Worm (Caenorhabditis elegans) whole organism, L4 larva: ENCODE data around the gene B0244.17.

Experiments
- D1046.2 ChIP-seq: fragments of 200-800 bp; sonication (Bioruptor generic); IDR thresholded peaks from 2 replicates; pipeline ENCODE4 v1.3.6; 2022; ENCODE audit warnings: missing genetic modification characterization, missing compliant biosample characterization
- F10B5.3 ChIP-seq: sonication (generic microtip); optimal IDR thresholded peaks from 2 replicates; lab custom pipeline; 2016; ENCODE audit warnings: mild to moderate bottlenecking, missing genetic modification characterization, missing compliant biosample characterization
- F37D6.2 ChIP-seq: sonication (generic microtip); optimal IDR thresholded peaks from 2 replicates; lab custom pipeline; 2016; ENCODE audit warnings: mild to moderate bottlenecking, missing genetic modification characterization, missing compliant biosample characterization
- F44E2.7 ChIP-seq: fragments of 200-800 bp; sonication (Bioruptor generic); IDR thresholded peaks from 2 replicates; pipeline ENCODE4 v2.1.2; 2022; ENCODE audit warnings: missing genetic modification characterization, missing compliant biosample characterization
- T20F7.1 ChIP-seq: fragments of 200-800 bp; sonication (Bioruptor generic); optimal IDR thresholded peaks from 2 replicates; lab custom pipeline; 2018; ENCODE audit warnings: mild to moderate bottlenecking, missing genetic modification characterization, missing compliant biosample characterization
- Y105C5A.15 ChIP-seq: fragments of 200-800 bp; sonication (Bioruptor generic); IDR thresholded peaks from 2 replicates; pipeline ENCODE4 v1.3.6; 2022; ENCODE audit warnings: missing genetic modification characterization, missing compliant biosample characterization
- Y48G9A.11 ChIP-seq: fragments of 200-800 bp; sonication (Bioruptor generic); IDR thresholded peaks from 2 replicates; pipeline ENCODE4 v1.3.6; 2022; ENCODE audit warnings: missing genetic modification reagents, missing genetic modification characterization, missing compliant biosample characterization
- Y75B8A.6 ChIP-seq: fragments of 200-800 bp; sonication (Bioruptor generic); IDR thresholded peaks from 2 replicates; pipeline ENCODE4 v1.3.6; 2022; ENCODE audit warnings: missing genetic modification reagents, missing genetic modification characterization, missing compliant biosample characterization
- aha-1 ChIP-seq: fragments of 150-350 bp; peaks from one replicate; lab custom pipeline; 2014; ENCODE audit warnings: missing biosample characterization, missing genetic modification characterization
- aly-2 ChIP-seq: sonication (generic microtip); optimal IDR thresholded peaks from 2 replicates; lab custom pipeline; 2018; ENCODE audit warnings: missing biosample characterization, missing genetic modification characterization
- ceh-62 ChIP-seq: sonication (generic microtip); optimal IDR thresholded peaks from 2 replicates; lab custom pipeline; 2017; ENCODE audit warnings: missing biosample characterization, missing genetic modification characterization
- ceh-82 ChIP-seq: sonication (generic microtip); optimal IDR thresholded peaks from 2 replicates; lab custom pipeline; 2017; ENCODE audit warnings: missing biosample characterization, missing genetic modification characterization
- ctbp-1 ChIP-seq: fragments of 200-800 bp; sonication (Bioruptor generic); IDR thresholded peaks from 2 replicates; pipeline ENCODE4 v1.3.6; 2022; ENCODE audit warnings: missing genetic modification reagents, missing genetic modification characterization, missing compliant biosample characterization
- daf-8 ChIP-seq: fragments of 200-800 bp; sonication (Bioruptor generic); IDR thresholded peaks from 2 replicates; pipeline ENCODE4 v1.3.6; 2022; ENCODE audit warnings: missing genetic modification characterization, missing compliant biosample characterization
- dpl-1 ChIP-seq: fragments of 150-350 bp; optimal IDR thresholded peaks from 2 replicates; lab custom pipeline; 2014; ENCODE audit warnings: missing biosample characterization, missing genetic modification reagents, missing genetic modification characterization
- duxl-1 ChIP-seq: sonication (generic microtip); optimal IDR thresholded peaks from 2 replicates; lab custom pipeline; 2016; ENCODE audit warnings: mild to moderate bottlenecking, missing genetic modification characterization, moderate library complexity, missing compliant biosample characterization; ENCODE audit not compliant: poor library complexity
- hif-1 ChIP-seq, 2 experiments: sonication (generic microtip); optimal IDR thresholded peaks; 2 replicates each; lab custom pipeline; 2016 to 2017; ENCODE audit warnings: missing compliant biosample characterization in 2 of 2, missing genetic modification characterization in 2 of 2, missing genetic modification reagents in 2 of 2, missing genotype in 2 of 2, mild to moderate bottlenecking in 1 of 2
- hlh-30 ChIP-seq: sonication (generic microtip); optimal IDR thresholded peaks from 2 replicates; lab custom pipeline; 2017; ENCODE audit warnings: antibody characterized with exemption, mild to moderate bottlenecking, missing genetic modification characterization, missing compliant biosample characterization; ENCODE audit not compliant: insufficient read depth
- hmg-1.1 ChIP-seq: fragments of 200-800 bp; sonication (Bioruptor generic); IDR thresholded peaks from 2 replicates; pipeline ENCODE4 v1.3.6; 2022; ENCODE audit warnings: missing genetic modification reagents, missing genetic modification characterization, missing compliant biosample characterization
- jun-1 ChIP-seq: fragments of 150-350 bp; optimal IDR thresholded peaks from 2 replicates; lab custom pipeline; 2014; ENCODE audit warnings: missing biosample characterization, missing genetic modification reagents, missing genetic modification characterization
- lim-7 ChIP-seq: fragments of 200-800 bp; sonication (Bioruptor generic); IDR thresholded peaks from 2 replicates; pipeline ENCODE4 v1.3.6; 2022; ENCODE audit warnings: missing genetic modification characterization, missing compliant biosample characterization
- lin-15B ChIP-seq: fragments of 150-350 bp; sonication (generic microtip); optimal IDR thresholded peaks from 3 replicates; lab custom pipeline; 2014; ENCODE audit warnings: missing biosample characterization, missing genetic modification characterization
- lsy-2 ChIP-seq, 2 experiments: fragments of 150-350 bp in 1 of 2; sonication (generic microtip) in 1 of 2; optimal IDR thresholded peaks; 2 replicates each; lab custom pipeline; 2014 to 2017; ENCODE audit warnings: missing biosample characterization in 2 of 2, missing genetic modification characterization in 2 of 2
- mdl-1 ChIP-seq, 2 experiments: fragments of 150-350 bp in 1 of 2; sonication (generic microtip) in 1 of 2; optimal IDR thresholded peaks; 2 replicates each; lab custom pipeline; 2014 to 2017; ENCODE audit warnings: missing biosample characterization in 2 of 2, missing genetic modification characterization in 2 of 2
- mep-1 ChIP-seq: fragments of 150-350 bp; sonication (generic microtip); optimal IDR thresholded peaks from 3 replicates; lab custom pipeline; 2014; ENCODE audit warnings: missing biosample characterization, missing genetic modification characterization
- mes-2 ChIP-seq: sonication (generic microtip); optimal IDR thresholded peaks from 2 replicates; lab custom pipeline; 2016; ENCODE audit warnings: missing genotype, mild to moderate bottlenecking, missing genetic modification characterization, missing compliant biosample characterization; ENCODE audit not compliant: poor library complexity, severe bottlenecking
- mxl-2 ChIP-seq: fragments of 200-800 bp; sonication (Bioruptor generic); conservative IDR thresholded peaks from 2 replicates; pipeline ENCODE4 v1.3.6; 2022; ENCODE audit warnings: missing genetic modification reagents, missing genetic modification characterization, missing compliant biosample characterization
- nhr-10 ChIP-seq: fragments of 150-350 bp; optimal IDR thresholded peaks from 2 replicates; lab custom pipeline; 2014; ENCODE audit warnings: missing biosample characterization, missing genetic modification characterization
- nhr-48 ChIP-seq: sonication (generic microtip); optimal IDR thresholded peaks from 2 replicates; lab custom pipeline; 2016; ENCODE audit warnings: mild to moderate bottlenecking, missing genetic modification characterization, missing compliant biosample characterization
- pha-4 ChIP-seq, 2 experiments: fragments of 150-350 bp in 1 of 2; fragments of 200-800 bp in 1 of 2; sonication (Bioruptor generic) in 1 of 2; IDR thresholded peaks in 1 of 2; optimal IDR thresholded peaks in 1 of 2; 2 replicates each; pipeline versions ENCODE4 v1.3.6 to Lab custom; 2014 to 2022; ENCODE audit warnings: missing genetic modification characterization in 2 of 2, missing genetic modification reagents in 2 of 2, missing biosample characterization in 1 of 2, missing compliant biosample characterization in 1 of 2
- php-3 ChIP-seq: fragments of 200-800 bp; sonication (Bioruptor generic); IDR thresholded peaks from 2 replicates; pipeline ENCODE4 v1.3.6; 2022; ENCODE audit warnings: missing genetic modification reagents, missing genetic modification characterization, missing compliant biosample characterization
- set-16 ChIP-seq: fragments of 200-800 bp; sonication (Bioruptor generic); IDR thresholded peaks from 2 replicates; pipeline ENCODE4 v1.3.6; 2022; ENCODE audit warnings: missing genetic modification reagents, missing genetic modification characterization, missing compliant biosample characterization
- skn-1 ChIP-seq: fragments of 150-350 bp; optimal IDR thresholded peaks from 2 replicates; lab custom pipeline; 2014; ENCODE audit warnings: missing biosample characterization, missing genetic modification characterization
- snpc-4 ChIP-seq: fragments of 150-350 bp; optimal IDR thresholded peaks from 2 replicates; lab custom pipeline; 2014; ENCODE audit warnings: missing biosample characterization, missing genetic modification characterization
- tra-1 ChIP-seq: fragments of 200-800 bp; sonication (Bioruptor generic); IDR thresholded peaks from 2 replicates; pipeline ENCODE4 v1.3.6; 2022; ENCODE audit warnings: missing genetic modification reagents, missing genetic modification characterization, missing compliant biosample characterization
- unc-62 ChIP-seq, 3 experiments: fragments of 150-350 bp in 1 of 3; sonication (generic microtip); optimal IDR thresholded peaks in 2 of 3; peaks in 1 of 3; 1 replicate in 1 of 3; 2 replicates in 2 of 3; lab custom pipeline; 2014 to 2017; ENCODE audit warnings: missing biosample characterization in 3 of 3, missing genetic modification characterization in 3 of 3, missing genetic modification reagents in 3 of 3, missing genotype in 1 of 3
- zag-1 ChIP-seq: fragments of 150-350 bp; optimal IDR thresholded peaks from 2 replicates; lab custom pipeline; 2014; ENCODE audit warnings: missing biosample characterization, missing genetic modification characterization
- zfp-2 ChIP-seq: sonication (generic microtip); optimal IDR thresholded peaks from 2 replicates; lab custom pipeline; 2016; ENCODE audit warnings: mild to moderate bottlenecking, missing genetic modification characterization, missing compliant biosample characterization
- zfp-3 ChIP-seq: fragments of 200-800 bp; sonication (Bioruptor generic); conservative IDR thresholded peaks from 2 replicates; pipeline ENCODE4 v1.3.6; 2022; ENCODE audit warnings: missing genetic modification reagents, missing genetic modification characterization, missing compliant biosample characterization
- zip-2 ChIP-seq: fragments of 150-350 bp; optimal IDR thresholded peaks from 2 replicates; lab custom pipeline; 2014; ENCODE audit warnings: missing biosample characterization, missing genetic modification characterization
- ztf-7 ChIP-seq: fragments of 150-350 bp; optimal IDR thresholded peaks from 2 replicates; lab custom pipeline; 2014; ENCODE audit warnings: missing biosample characterization, missing genetic modification characterization

B0244.17 gene

DNA sequence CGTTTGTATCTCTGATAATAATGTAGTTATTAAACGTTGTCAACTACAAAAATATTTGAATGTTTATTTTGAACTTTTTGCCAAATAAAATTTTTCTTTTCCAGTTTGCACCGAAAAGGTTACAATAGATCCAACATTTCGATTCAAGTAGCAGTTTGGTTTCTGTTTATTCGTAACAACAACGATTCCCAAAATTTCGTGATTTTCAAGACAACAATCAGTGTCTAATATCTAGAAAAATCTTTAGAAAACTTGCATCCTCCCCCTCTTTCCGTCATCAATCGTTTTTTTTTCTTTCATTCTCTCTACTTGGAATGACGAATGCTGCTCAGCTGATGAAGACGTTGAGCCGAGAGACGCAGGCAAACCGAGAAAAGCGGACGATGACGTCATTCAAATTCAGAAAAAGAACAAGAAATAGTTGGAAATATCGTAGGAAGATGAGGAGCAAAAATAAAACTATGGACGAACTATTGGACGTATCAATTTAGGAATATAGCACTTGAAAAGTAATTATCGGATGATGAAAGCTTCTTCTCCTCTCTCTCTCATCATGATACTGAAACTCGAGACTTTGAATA, 25.6 kb downstream of the B0244.17 start (continued):
- TF ChIP-seq lin-15B (tag; lab: Kevin White, UChicago) (no peak), snpc-4 (tag; lab: Kevin White, UChicago) (no peak), unc-62 (GFP tag; optimal IDR thresholded peaks at IDR 0.05 in 1 of 2; lab: Kevin White, UChicago) (peak in 1 of 2 experiments; percentile 99), unc-62 (tag; optimal IDR thresholded peaks at IDR 0.05; lab: Kevin White, UChicago) (no peak), F10B5.3 (tag; lab: Kevin White, UChicago) (no peak), ceh-62 (tag; lab: Kevin White, UChicago) (no peak), D1046.2 (GFP tag; lab: Robert Waterston, UW) (no peak), zfp-3 (0 out of 2 replicates have a peak, but pooled peaks have one; percentile 28), hif-1 (tag; optimal IDR thresholded peaks at IDR 0.05; lab: Kevin White, UChicago) (peak in 1 of 2 experiments; percentile 65), zfp-2 (tag; lab: Kevin White, UChicago) (no peak), hlh-30 (tag; lab: Kevin White, UChicago) (peak; percentile 63), F37D6.2 (tag; lab: Kevin White, UChicago) (peak; percentile 44), Y105C5A.15 (GFP tag; lab: Robert Waterston, UW) (no peak), aly-2 (tag; lab: Kevin White, UChicago) (no peak), duxl-1 (tag; lab: Kevin White, UChicago) (no peak), mdl-1 (tag; optimal IDR thresholded peaks at IDR 0.05; lab: Kevin White, UChicago) (no peak), daf-8 (GFP tag; lab: Robert Waterston, UW) (no peak), hmg-1.1 (GFP tag; lab: Robert Waterston, UW) (peak; percentile 44; the same call in 1 of the 2 replicates), tra-1 (0 out of 2 replicates have a peak, but pooled peaks have one; percentile 11), php-3 (GFP tag; lab: Robert Waterston, UW) (no peak), mxl-2 (no peak), nhr-48 (tag; lab: Kevin White, UChicago) (no peak), jun-1 (tag; lab: Kevin White, UChicago) (no peak), lim-7 (GFP tag; lab: Robert Waterston, UW) (no peak), Y48G9A.11 (GFP tag; lab: Robert Waterston, UW) (no peak), zag-1 (tag; lab: Kevin White, UChicago) (no peak), ceh-82 (tag; lab: Kevin White, UChicago) (no peak), skn-1 (tag; lab: Kevin White, UChicago) (no peak), Y75B8A.6 (GFP tag; lab: Robert Waterston, UW) (no peak), nhr-10 (tag; lab: Kevin White, UChicago) (no peak), ztf-7 (tag; lab: Kevin White, UChicago) (no peak), set-16 (no peak), zip-2 (tag; lab: Kevin White, UChicago) (no peak), mes-2 (peak; percentile 20), F44E2.7 (GFP tag; lab: Robert Waterston, UW) (no peak), pha-4 (GFP tag; IDR thresholded peaks at IDR 0.05; lab: Robert Waterston, UW) (no peak), pha-4 (tag; optimal IDR thresholded peaks at IDR 0.05; lab: Kevin White, UChicago) (no peak), dpl-1 (GFP tag; lab: Kevin White, UChicago) (peak; percentile 21)

DNA sequence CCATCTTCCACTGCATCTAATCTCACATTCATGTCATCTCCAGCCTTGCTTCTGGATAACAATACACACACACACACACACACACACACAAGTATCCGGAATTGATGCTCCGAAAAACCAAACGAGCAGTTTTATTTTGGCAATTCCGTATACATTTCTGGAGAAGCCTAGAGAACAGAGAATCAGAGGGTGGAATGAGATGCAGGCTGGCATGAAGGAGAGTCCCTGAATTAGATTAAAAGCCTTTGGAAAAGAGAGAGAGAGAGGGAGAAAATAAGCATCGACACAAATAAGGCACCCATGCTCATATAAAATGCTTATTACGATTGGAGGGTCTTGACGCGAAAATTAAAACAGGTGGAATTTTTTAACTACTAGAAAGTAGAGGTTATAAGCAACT, 27.7 kb downstream of the B0244.17 start:
- TF ChIP-seq T20F7.1 (GFP tag; lab: Kevin White, UChicago) (no peak), mep-1 (tag; lab: Kevin White, UChicago) (no peak), unc-62 (GFP tag; optimal IDR thresholded peaks at IDR 0.05 in 1 of 2; lab: Kevin White, UChicago) (peak in 1 of 2 experiments; percentile 1), unc-62 (tag; optimal IDR thresholded peaks at IDR 0.05; lab: Kevin White, UChicago) (no peak), ctbp-1 (0 out of 2 replicates have a peak, but pooled peaks have one; percentile 7), lsy-2 (tag; optimal IDR thresholded peaks at IDR 0.05; lab: Kevin White, UChicago) (peak in 1 of 2 experiments; percentile 28), Y105C5A.15 (GFP tag; lab: Robert Waterston, UW) (no peak), hlh-30 (tag; lab: Kevin White, UChicago) (no peak), aha-1 (tag; lab: Kevin White, UChicago) (peak; percentile 85)
